Fruit fly (Drosophila melanogaster): Measurements from ENCODE around the gene Smyd5.
A peak's percentile ranks its signal among the peaks of the same experiment; 100 is the strongest.

Smyd5 gene

DNA sequence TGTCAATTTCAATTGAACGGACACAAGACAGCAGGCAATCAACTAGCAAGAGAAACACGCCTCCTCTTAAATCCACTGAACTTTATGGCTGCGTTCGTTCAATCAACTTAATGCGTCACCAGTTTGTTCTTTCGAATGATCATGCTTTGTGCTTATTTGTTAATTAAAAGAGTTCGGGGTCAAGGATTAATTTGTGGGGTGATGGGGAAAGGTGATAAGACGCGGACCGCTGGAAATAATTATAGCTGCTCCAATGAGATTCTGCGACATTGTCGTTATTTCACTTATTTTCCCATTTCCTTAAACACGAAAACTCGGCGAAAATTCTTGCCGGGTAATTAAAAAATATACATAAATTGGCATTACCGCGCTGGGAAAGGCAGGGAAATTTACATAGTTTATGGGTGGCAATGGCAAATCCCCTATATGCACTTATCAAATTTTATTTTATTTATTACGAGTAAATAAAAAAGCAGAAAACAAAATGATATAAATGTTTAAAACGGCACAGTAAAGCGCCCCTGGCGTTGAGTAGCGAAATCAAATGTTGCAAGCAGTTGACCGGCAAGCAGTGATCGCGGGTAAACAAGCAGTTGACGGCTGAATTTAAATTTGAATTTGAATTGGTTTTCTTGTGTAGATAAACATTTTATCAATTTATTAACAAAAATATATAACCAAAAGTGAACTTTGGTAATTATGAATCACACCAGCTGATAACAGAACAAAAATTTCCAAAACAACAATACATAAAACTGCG lies 34.0 kb downstream of the Smyd5 start (continued):
- TF ChIP-seq CG14965 (GFP tag; optimal IDR thresholded peaks at IDR 0.05; ENCODE audit: borderline replicate concordance) (peak; percentile 100), CG8089 (GFP tag; optimal IDR thresholded peaks at IDR 0.05) (peak; percentile 80), ab (GFP tag; optimal IDR thresholded peaks at IDR 0.05) (peak; percentile 24), Drgx (GFP tag; IDR thresholded peaks at IDR 0.05) (peak; percentile 33; the same call in 1 of the 2 replicates), tio (GFP tag; optimal IDR thresholded peaks at IDR 0.05) (peak; percentile 33), ase (GFP tag; IDR thresholded peaks at IDR 0.05) (peak; percentile 70; the same call in 2 of the 3 replicates), hkb (optimal IDR thresholded peaks at IDR 0.05) (no peak), hkb (GFP tag; IDR thresholded peaks at IDR 0.05) (peak; percentile 31; the same call in 1 of the 2 replicates), stc (GFP tag; IDR thresholded peaks at IDR 0.05) (0 out of 2 replicates have a peak, but pooled peaks have one; percentile 44), kah (GFP tag; optimal IDR thresholded peaks at IDR 0.05) (peak; percentile 18), dati (GFP tag; IDR thresholded peaks at IDR 0.05) (0 out of 2 replicates have a peak, but pooled peaks have one; percentile 27), exex (tag; optimal IDR thresholded peaks at IDR 0.05) (peak; percentile 6), toy (GFP tag; IDR thresholded peaks at IDR 0.05) (no peak), emc (GFP tag; optimal IDR thresholded peaks at IDR 0.05) (peak; percentile 71), slp2 (GFP tag; optimal IDR thresholded peaks at IDR 0.05) (peak; percentile 68), Nf-YB (GFP tag; optimal IDR thresholded peaks at IDR 0.05) (peak; percentile 31), Hmx (GFP tag; optimal IDR thresholded peaks at IDR 0.05) (no peak), Poxn (GFP tag; IDR thresholded peaks at IDR 0.05) (no peak), Elba2 (GFP tag; optimal IDR thresholded peaks at IDR 0.05) (no peak), CG4820 (GFP tag; optimal IDR thresholded peaks at IDR 0.05) (peak; percentile 71), CG3281 (GFP tag; optimal IDR thresholded peaks at IDR 0.05) (peak; percentile 61), BtbVII (GFP tag; optimal IDR thresholded peaks at IDR 0.05) (peak; percentile 64), Bgb (GFP tag; IDR thresholded peaks at IDR 0.05; ENCODE audit: partially characterized antibody) (peak; percentile 54), CG3163 (GFP tag; optimal IDR thresholded peaks at IDR 0.05) (peak; percentile 64), CG10147 (GFP tag; optimal IDR thresholded peaks at IDR 0.05) (peak; percentile 65), CG12236 (GFP tag; optimal IDR thresholded peaks at IDR 0.05) (peak; percentile 53), HmgZ (tag; optimal IDR thresholded peaks at IDR 0.05) (peak; percentile 83), CG30403 (GFP tag; optimal IDR thresholded peaks at IDR 0.05) (peak; percentile 65), CG13775 (GFP tag; optimal IDR thresholded peaks at IDR 0.05) (peak; percentile 76), sqz (GFP tag; optimal IDR thresholded peaks at IDR 0.05) (peak; percentile 79), NFAT (GFP tag; IDR thresholded peaks at IDR 0.05) (peak; percentile 87), CG13123 (GFP tag; optimal IDR thresholded peaks at IDR 0.05) (no peak), CG6765 (GFP tag; optimal IDR thresholded peaks at IDR 0.05) (peak; percentile 74), bsh (GFP tag; optimal IDR thresholded peaks at IDR 0.05) (peak in 1 of 2 experiments; percentile 59), az2 (GFP tag; optimal IDR thresholded peaks at IDR 0.05) (peak; percentile 57), Stat92E (GFP tag; optimal IDR thresholded peaks at IDR 0.05) (no peak), Dip3 (GFP tag; optimal IDR thresholded peaks at IDR 0.05) (peak; percentile 63), disco-r (GFP tag; optimal IDR thresholded peaks at IDR 0.05) (peak; percentile 56), fu2 (GFP tag; optimal IDR thresholded peaks at IDR 0.05) (peak; percentile 68), sens-2 (GFP tag; IDR thresholded peaks at IDR 0.05) (peak; percentile 52; the same call in 1 of the 2 replicates), Lhr (GFP tag; optimal IDR thresholded peaks at IDR 0.05) (peak; percentile 87), CG10565 (GFP tag; optimal IDR thresholded peaks at IDR 0.05) (peak; percentile 64), CG8359 (GFP tag; optimal IDR thresholded peaks at IDR 0.05; ENCODE audit: borderline replicate concordance) (peak; percentile 54), CG16815 (GFP tag; optimal IDR thresholded peaks at IDR 0.05) (peak; percentile 58), Hand (GFP tag; optimal IDR thresholded peaks at IDR 0.05) (no peak), sens (GFP tag) (peak; percentile 95), NK7.1 (GFP tag; optimal IDR thresholded peaks at IDR 0.05) (peak; percentile 57), CG1602 (GFP tag; optimal IDR thresholded peaks at IDR 0.05) (peak; percentile 60), zfh2 (GFP tag; optimal IDR thresholded peaks at IDR 0.05) (peak; percentile 63)
